Worm (Caenorhabditis elegans) whole organism, young adult: ENCODE results near the gene clec-63.

Source experiments
- B0019.2 ChIP-seq: fragments of 200-800 bp; sonication (Bioruptor generic); conservative IDR thresholded peaks from 2 replicates; pipeline ENCODE4 v1.3.6; 2022; ENCODE audit warnings: missing genetic modification reagents, missing genetic modification characterization, missing compliant biosample characterization
- C17E4.6 ChIP-seq: fragments of 200-800 bp; sonication (Bioruptor generic); IDR thresholded peaks from 2 replicates; pipeline ENCODE4 v1.3.6; 2022; ENCODE audit warnings: missing genetic modification reagents, missing genetic modification characterization, missing compliant biosample characterization
- F10E7.11 ChIP-seq: sonication (generic microtip); optimal IDR thresholded peaks from 2 replicates; lab custom pipeline; 2017; ENCODE audit warnings: mild to moderate bottlenecking, missing genetic modification characterization, moderate library complexity, missing compliant biosample characterization
- F23B12.7 ChIP-seq: sonication (generic microtip); optimal IDR thresholded peaks from 2 replicates; lab custom pipeline; 2017; ENCODE audit warnings: missing genetic modification characterization, mild to moderate bottlenecking, missing compliant biosample characterization, antibody characterized with exemption, moderate library complexity; ENCODE audit not compliant: insufficient read depth
- F49E8.2 ChIP-seq: sonication (generic microtip); optimal IDR thresholded peaks from 3 replicates; lab custom pipeline; 2017; ENCODE audit warnings: missing genetic modification characterization, mild to moderate bottlenecking, missing compliant biosample characterization, antibody characterized with exemption, moderate library complexity; ENCODE audit not compliant: insufficient read depth
- F57A8.1 ChIP-seq: fragments of 200-800 bp; sonication (Bioruptor generic); optimal IDR thresholded peaks from 2 replicates; lab custom pipeline; 2018; ENCODE audit warnings: mild to moderate bottlenecking, missing genetic modification characterization, moderate library complexity, missing compliant biosample characterization
- F57C9.4 ChIP-seq: sonication (generic microtip); optimal IDR thresholded peaks from 2 replicates; lab custom pipeline; 2017; ENCODE audit warnings: mild to moderate bottlenecking, missing genetic modification characterization, missing compliant biosample characterization
- T07F8.4 ChIP-seq: sonication (generic microtip); optimal IDR thresholded peaks from 2 replicates; lab custom pipeline; 2016; ENCODE audit warnings: mild to moderate bottlenecking, missing genetic modification characterization, moderate library complexity, missing compliant biosample characterization
- T26A5.8 ChIP-seq: sonication (generic microtip); optimal IDR thresholded peaks from 2 replicates; lab custom pipeline; 2016; ENCODE audit warnings: missing genetic modification characterization, missing compliant biosample characterization
- Y56A3A.18 ChIP-seq: fragments of 200-800 bp; sonication (Bioruptor generic); IDR thresholded peaks from 2 replicates; pipeline ENCODE4 v1.3.6; 2022; ENCODE audit warnings: missing genetic modification reagents, missing genetic modification characterization, missing compliant biosample characterization
- akir-1 ChIP-seq: fragments of 200-800 bp; sonication (Bioruptor generic); optimal IDR thresholded peaks from 2 replicates; lab custom pipeline; 2018; ENCODE audit warnings: mild to moderate bottlenecking, missing genetic modification characterization, moderate library complexity, missing compliant biosample characterization
- aptf-2 ChIP-seq: fragments of 200-800 bp; sonication (Bioruptor generic); conservative IDR thresholded peaks from 2 replicates; pipeline ENCODE4 v1.3.6; 2022; ENCODE audit warnings: missing genetic modification reagents, missing genetic modification characterization, missing compliant biosample characterization
- aptf-3 ChIP-seq: fragments of 200-800 bp; sonication (Bioruptor generic); IDR thresholded peaks from 2 replicates; pipeline ENCODE4 v1.3.6; 2022; ENCODE audit warnings: missing genetic modification characterization, missing compliant biosample characterization
- attf-3 ChIP-seq: fragments of 200-800 bp; sonication (Bioruptor generic); conservative IDR thresholded peaks from 2 replicates; pipeline ENCODE4 v1.3.6; 2022; ENCODE audit warnings: missing genetic modification reagents, missing genetic modification characterization, missing compliant biosample characterization
- attf-5 ChIP-seq: fragments of 200-800 bp; sonication (Bioruptor generic); optimal IDR thresholded peaks from 2 replicates; lab custom pipeline; 2018; ENCODE audit warnings: mild to moderate bottlenecking, missing genetic modification characterization, missing compliant biosample characterization
- ccch-3 ChIP-seq: fragments of 200-800 bp; sonication (Bioruptor generic); optimal IDR thresholded peaks from 2 replicates; lab custom pipeline; 2018; ENCODE audit warnings: mild to moderate bottlenecking, missing genetic modification characterization, missing compliant biosample characterization
- cebp-1 ChIP-seq, 2 experiments: fragments of 200-800 bp in 1 of 2; sonication (Bioruptor generic) in 1 of 2; sonication (generic microtip) in 1 of 2; IDR thresholded peaks in 1 of 2; optimal IDR thresholded peaks in 1 of 2; 2 replicates each; pipeline versions ENCODE4 v1.3.6 to Lab custom; 2017 to 2022; ENCODE audit warnings: missing compliant biosample characterization in 2 of 2, missing genetic modification characterization in 2 of 2, mild to moderate bottlenecking in 1 of 2, missing genetic modification reagents in 1 of 2, moderate library complexity in 1 of 2
- cebp-2 ChIP-seq: fragments of 200-800 bp; sonication (Bioruptor generic); IDR thresholded peaks from 2 replicates; pipeline ENCODE4 v1.3.6; 2022; ENCODE audit warnings: missing genetic modification characterization, missing compliant biosample characterization
- ceh-79 ChIP-seq: sonication (generic microtip); optimal IDR thresholded peaks from 2 replicates; lab custom pipeline; 2017; ENCODE audit warnings: mild to moderate bottlenecking, missing genetic modification characterization, missing compliant biosample characterization
- ceh-91 ChIP-seq: fragments of 200-800 bp; sonication (Bioruptor generic); IDR thresholded peaks from 2 replicates; pipeline ENCODE4 v1.3.6; 2022; ENCODE audit warnings: missing genetic modification reagents, missing genetic modification characterization, missing compliant biosample characterization
- die-1 ChIP-seq: sonication (generic microtip); optimal IDR thresholded peaks from 2 replicates; lab custom pipeline; 2016; ENCODE audit warnings: missing genotype, mild to moderate bottlenecking, missing genetic modification characterization, missing compliant biosample characterization
- dpff-1 ChIP-seq: sonication (generic microtip); optimal IDR thresholded peaks from 2 replicates; lab custom pipeline; 2017; ENCODE audit warnings: mild to moderate bottlenecking, missing genetic modification characterization, missing compliant biosample characterization
- efl-1 ChIP-seq: fragments of 150-350 bp; optimal IDR thresholded peaks from 2 replicates; lab custom pipeline; 2014; ENCODE audit warnings: missing biosample characterization, missing genetic modification reagents, missing genetic modification characterization
- egrh-3 ChIP-seq: fragments of 200-800 bp; sonication (Bioruptor generic); IDR thresholded peaks from 2 replicates; pipeline ENCODE4 v1.3.6; 2022; ENCODE audit warnings: missing genetic modification reagents, missing genetic modification characterization, missing compliant biosample characterization
- ets-4 ChIP-seq: fragments of 200-800 bp; sonication (Bioruptor generic); optimal IDR thresholded peaks from 2 replicates; lab custom pipeline; 2018; ENCODE audit warnings: mild to moderate bottlenecking, missing genetic modification characterization, missing compliant biosample characterization
- hmg-20 ChIP-seq: fragments of 200-800 bp; sonication (Bioruptor generic); IDR thresholded peaks from 2 replicates; pipeline ENCODE4 v1.3.6; 2022; ENCODE audit warnings: missing genetic modification reagents, missing genetic modification characterization, missing compliant biosample characterization
- lag-1 ChIP-seq: fragments of 200-800 bp; sonication (Bioruptor generic); IDR thresholded peaks from 2 replicates; pipeline ENCODE4 v1.3.6; 2022; ENCODE audit warnings: missing genetic modification reagents, missing genetic modification characterization, missing compliant biosample characterization
- let-607 ChIP-seq, 2 experiments: fragments of 200-800 bp in 1 of 2; sonication (Bioruptor generic) in 1 of 2; sonication (generic microtip) in 1 of 2; optimal IDR thresholded peaks; 2 replicates each; lab custom pipeline; 2016 to 2018; ENCODE audit warnings: mild to moderate bottlenecking in 2 of 2, missing compliant biosample characterization in 2 of 2, missing genetic modification characterization in 2 of 2, moderate library complexity in 2 of 2, missing genotype in 1 of 2
- lin-35 ChIP-seq, 3 experiments: fragments of 150-350 bp in 2 of 3; sonication (generic microtip) in 1 of 3; optimal IDR thresholded peaks; 2 replicates each; lab custom pipeline; 2014 to 2018; ENCODE audit warnings: missing biosample characterization in 3 of 3, missing genetic modification characterization in 3 of 3, missing genetic modification reagents in 3 of 3
- lin-54 ChIP-seq: fragments of 200-800 bp; sonication (Bioruptor generic); optimal IDR thresholded peaks from 2 replicates; lab custom pipeline; 2018; ENCODE audit warnings: mild to moderate bottlenecking, missing genetic modification characterization, missing compliant biosample characterization
- lsl-1 ChIP-seq: fragments of 200-800 bp; sonication (Bioruptor generic); optimal IDR thresholded peaks from 2 replicates; lab custom pipeline; 2018; ENCODE audit warnings: mild to moderate bottlenecking, missing genetic modification characterization, moderate library complexity, missing compliant biosample characterization
- madf-10 ChIP-seq: sonication (generic microtip); optimal IDR thresholded peaks from 2 replicates; lab custom pipeline; 2016; ENCODE audit warnings: mild to moderate bottlenecking, missing genetic modification characterization, missing compliant biosample characterization
- mel-28 ChIP-seq: sonication (generic microtip); optimal IDR thresholded peaks from 2 replicates; lab custom pipeline; 2016; ENCODE audit warnings: borderline replicate concordance, mild to moderate bottlenecking, missing genetic modification characterization, missing compliant biosample characterization
- mes-4 ChIP-seq: sonication (generic microtip); optimal IDR thresholded peaks from 2 replicates; lab custom pipeline; 2016; ENCODE audit warnings: missing genotype, missing genetic modification characterization, missing compliant biosample characterization
- nfyb-1 ChIP-seq: fragments of 200-800 bp; sonication (Bioruptor generic); IDR thresholded peaks from 2 replicates; pipeline ENCODE4 v1.3.6; 2022; ENCODE audit warnings: missing genetic modification reagents, missing genetic modification characterization, missing compliant biosample characterization
- nhr-120 ChIP-seq: fragments of 200-800 bp; sonication (Bioruptor generic); IDR thresholded peaks from 2 replicates; pipeline ENCODE4 v1.3.6; 2022; ENCODE audit warnings: missing genetic modification characterization, missing compliant biosample characterization
- rcor-1 ChIP-seq: fragments of 200-800 bp; sonication (Bioruptor generic); IDR thresholded peaks from 2 replicates; pipeline ENCODE4 v1.3.6; 2022; ENCODE audit warnings: missing genetic modification reagents, missing genetic modification characterization, missing compliant biosample characterization
- rec-8 ChIP-seq, 2 experiments: sonication (generic microtip); optimal IDR thresholded peaks; 2 replicates each; lab custom pipeline; 2016; ENCODE audit warnings: mild to moderate bottlenecking in 2 of 2, missing genetic modification characterization in 2 of 2, missing genetic modification reagents in 2 of 2, missing genotype in 2 of 2, missing biosample characterization in 1 of 2, missing compliant biosample characterization in 1 of 2, moderate library complexity in 1 of 2
- sea-2 ChIP-seq: fragments of 200-800 bp; sonication (Bioruptor generic); IDR thresholded peaks from 2 replicates; pipeline ENCODE4 v1.3.6; 2022; ENCODE audit warnings: missing genetic modification characterization, missing compliant biosample characterization
- snpc-1.3 ChIP-seq: sonication (generic microtip); optimal IDR thresholded peaks from 2 replicates; lab custom pipeline; 2017; ENCODE audit warnings: missing genetic modification characterization, mild to moderate bottlenecking, missing compliant biosample characterization, antibody characterized with exemption, moderate library complexity, missing genotype, missing genetic modification reagents; ENCODE audit not compliant: insufficient read depth
- snpc-3.4 ChIP-seq: sonication (generic microtip); optimal IDR thresholded peaks from 2 replicates; lab custom pipeline; 2017; ENCODE audit warnings: missing genetic modification characterization, mild to moderate bottlenecking, missing compliant biosample characterization, antibody characterized with exemption, moderate library complexity, missing genotype, missing genetic modification reagents
- snpc-4 ChIP-seq, 5 experiments: fragments of 150-350 bp in 1 of 5; sonication (generic microtip) in 4 of 5; optimal IDR thresholded peaks; 2 replicates each; lab custom pipeline; 2014 to 2018; ENCODE audit warnings: missing genetic modification characterization in 5 of 5, missing biosample characterization in 3 of 5, antibody characterized with exemption in 2 of 5, mild to moderate bottlenecking in 2 of 5, missing compliant biosample characterization in 2 of 5, missing genotype in 2 of 5, moderate library complexity in 2 of 5, missing genetic modification reagents in 1 of 5
- tlf-1 ChIP-seq: fragments of 200-800 bp; sonication (Bioruptor generic); optimal IDR thresholded peaks from 2 replicates; lab custom pipeline; 2018; ENCODE audit warnings: mild to moderate bottlenecking, missing genetic modification characterization, missing compliant biosample characterization
- unc-62 ChIP-seq: fragments of 150-350 bp; optimal IDR thresholded peaks from 2 replicates; lab custom pipeline; 2014; ENCODE audit warnings: missing biosample characterization, missing genetic modification reagents, missing genetic modification characterization
- ztf-25 ChIP-seq: fragments of 200-800 bp; sonication (Bioruptor generic); IDR thresholded peaks from 2 replicates; pipeline ENCODE4 v1.3.6; 2022; ENCODE audit warnings: missing genetic modification reagents, missing genetic modification characterization, missing compliant biosample characterization
- ztf-26 ChIP-seq: sonication (generic microtip); optimal IDR thresholded peaks from 2 replicates; lab custom pipeline; 2017; ENCODE audit warnings: missing genetic modification characterization, missing compliant biosample characterization

The clec-63 gene

ce11 chrII:12918960-12919553 lies 23.6 kb downstream of the clec-63 start, which contains the start of the genes F58G1.2 and wago-4 (continued):
- TF ChIP-seq tlf-1 (peak; percentile 43), B0019.2 (GFP tag; lab: Robert Waterston, UW) (no peak; the same call in 1 of the 2 replicates), T07F8.4 (no peak), sea-2 (GFP tag; lab: Robert Waterston, UW) (no peak), snpc-3.4 (peak; percentile 79), ets-4 (GFP tag; lab: Kevin White, UChicago) (no peak), unc-62 (GFP tag; lab: Kevin White, UChicago) (no peak), cebp-2 (GFP tag; lab: Robert Waterston, UW) (no peak), C17E4.6 (no peak), lsl-1 (peak; percentile 94), F49E8.2 (tag; lab: Kevin White, UChicago) (peak; percentile 88), nfyb-1 (GFP tag; lab: Robert Waterston, UW) (no peak), cebp-1 (GFP tag; IDR thresholded peaks at IDR 0.05; lab: Robert Waterston, UW) (no peak), cebp-1 (tag; optimal IDR thresholded peaks at IDR 0.05; lab: Kevin White, UChicago) (peak; percentile 51), madf-10 (no peak), ceh-79 (no peak), hmg-20 (no peak), die-1 (tag; lab: Kevin White, UChicago) (no peak), attf-3 (GFP tag; lab: Robert Waterston, UW) (peak; percentile 100), Y56A3A.18 (no peak), let-607 (tag; optimal IDR thresholded peaks at IDR 0.05; lab: Kevin White, UChicago) (no peak), mel-28 (tag; lab: Kevin White, UChicago) (no peak), aptf-3 (GFP tag; lab: Robert Waterston, UW) (no peak), efl-1 (peak; percentile 90), ztf-25 (GFP tag; lab: Robert Waterston, UW) (no peak), T26A5.8 (tag; lab: Kevin White, UChicago) (no peak), nhr-120 (GFP tag; lab: Robert Waterston, UW) (no peak), snpc-1.3 (tag; lab: Kevin White, UChicago) (peak; percentile 53), F23B12.7 (tag; lab: Kevin White, UChicago) (peak; percentile 44), rec-8 (tag; optimal IDR thresholded peaks at IDR 0.05; lab: Kevin White, UChicago) (no peak), attf-5 (GFP tag; lab: Kevin White, UChicago) (no peak), ccch-3 (GFP tag; lab: Kevin White, UChicago) (no peak), mes-4 (no peak), rcor-1 (peak; percentile 51; the same call in 1 of the 2 replicates), snpc-4 (GFP tag; optimal IDR thresholded peaks at IDR 0.05; lab: Kevin White, UChicago) (no peak), snpc-4 (tag; optimal IDR thresholded peaks at IDR 0.05; lab: Kevin White, UChicago) (peak in 3 of 4 experiments; percentile 26 to 50 (median 30)), F57A8.1 (GFP tag; lab: Kevin White, UChicago) (no peak), akir-1 (no peak), aptf-2 (GFP tag; lab: Robert Waterston, UW) (no peak), F10E7.11 (tag; lab: Kevin White, UChicago) (no peak), ztf-26 (tag; lab: Kevin White, UChicago) (no peak), lin-35 (GFP tag; optimal IDR thresholded peaks at IDR 0.05; lab: Kevin White, UChicago) (peak in 1 of 3 experiments; percentile 23), F57C9.4 (tag; lab: Kevin White, UChicago) (no peak), egrh-3 (GFP tag; lab: Robert Waterston, UW) (no peak), lin-54 (GFP tag; lab: Kevin White, UChicago) (peak; percentile 70), ceh-91 (GFP tag; lab: Robert Waterston, UW) (peak; percentile 92), dpff-1 (tag; lab: Kevin White, UChicago) (no peak), lag-1 (GFP tag; lab: Robert Waterston, UW) (no peak)
